Fruit fly (Drosophila melanogaster) whole organism, adult: ENCODE measurements around the gene CG4570.

Experiments
- CG12768 ChIP-seq: fragments of 200-800 bp; sonication (Bioruptor generic); optimal IDR thresholded peaks from 2 replicates; lab custom pipeline; 2017; ENCODE audit warnings: missing biosample characterization, missing genetic modification characterization, mild to moderate bottlenecking, moderate library complexity, missing genetic modification reagents
- CG1620 ChIP-seq: fragments of 200-800 bp; sonication (Bioruptor generic); optimal IDR thresholded peaks from 2 replicates; lab custom pipeline; 2016; ENCODE audit warnings: missing biosample characterization, missing genetic modification characterization
- CG33017 ChIP-seq: fragments of 200-800 bp; sonication (Bioruptor generic); optimal IDR thresholded peaks from 2 replicates; lab custom pipeline; 2018; ENCODE audit warnings: missing biosample characterization, mild to moderate bottlenecking, missing genetic modification characterization, moderate library complexity
- CG7101 ChIP-seq: fragments of 200-800 bp; sonication (Bioruptor generic); optimal IDR thresholded peaks from 2 replicates; lab custom pipeline; 2018; ENCODE audit warnings: missing biosample characterization, mild to moderate bottlenecking, missing genetic modification characterization, moderate library complexity
- cnc ChIP-seq, 2 experiments: fragments of >200 bp; optimal IDR thresholded peaks; 2 replicates each; lab custom pipeline; 2017
- kay ChIP-seq: fragments of 200-800 bp; sonication (Bioruptor generic); peaks from one replicate; lab custom pipeline; 2016; ENCODE audit warnings: missing biosample characterization, missing genetic modification characterization, borderline replicate concordance

DNA sequence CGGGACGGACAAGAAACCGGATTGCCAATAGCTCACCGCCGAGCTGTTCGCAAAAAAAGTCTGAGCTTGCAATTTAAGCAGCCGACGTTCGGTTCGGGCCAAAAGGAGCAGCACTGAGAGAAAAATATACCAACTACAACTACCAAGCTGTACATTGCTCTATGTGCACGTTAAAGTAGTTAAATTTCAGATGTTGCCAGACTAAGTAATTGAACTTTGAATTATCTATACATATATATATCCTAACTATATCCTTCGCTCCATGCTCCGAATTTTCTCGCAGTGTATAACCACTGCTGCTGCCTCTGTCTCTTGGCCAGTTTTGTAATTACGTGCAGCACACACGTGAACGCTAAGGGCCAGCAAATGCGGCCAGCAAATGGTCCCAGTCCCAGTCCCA, 21.7 kb upstream of the CG4570 start:
- TF ChIP-seq CG7101 (no peak), cnc (optimal IDR thresholded peaks at IDR 0.05; lab: Kevin White, UChicago) (no peak), kay (GFP tag; lab: Kevin White, UChicago) (no peak), CG1620 (GFP tag; lab: Kevin White, UChicago) (no peak), CG12768 (GFP tag; lab: Kevin White, UChicago) (no peak), CG33017 (tag; lab: Kevin White, UChicago) (no peak)
